Fruit fly (Drosophila melanogaster) whole organism, embryonic: Measurements from ENCODE around the gene TwdlE.

ENCODE experiments used
- Antp ChIP-seq: fragments of 200-800 bp; sonication (Bioruptor generic); optimal IDR thresholded peaks from 3 replicates; lab custom pipeline; 2016; ENCODE audit warnings: missing biosample characterization, missing genetic modification characterization
- CG10147 ChIP-seq: fragments of 200-800 bp; sonication (Bioruptor generic); optimal IDR thresholded peaks from 2 replicates; lab custom pipeline; 2019; ENCODE audit warnings: missing biosample characterization, mild to moderate bottlenecking, missing genetic modification characterization, moderate library complexity
- CG11093 ChIP-seq: fragments of 200-800 bp; sonication (Bioruptor generic); IDR thresholded peaks from 3 replicates; pipeline ENCODE4 v1.3.6; 2022; ENCODE audit warnings: missing biosample characterization, missing genetic modification characterization
- CG31224 ChIP-seq: fragments of 200-800 bp; sonication (Bioruptor generic); IDR thresholded peaks from 2 replicates; pipeline ENCODE4 v1.3.6; 2022; ENCODE audit warnings: missing biosample characterization, missing genetic modification characterization
- CG33557 ChIP-seq: fragments of 200-800 bp; sonication (Bioruptor generic); optimal IDR thresholded peaks from 2 replicates; lab custom pipeline; 2019; ENCODE audit warnings: missing biosample characterization, mild to moderate bottlenecking, missing genetic modification characterization, moderate library complexity
- CG34224 ChIP-seq: fragments of 200-800 bp; sonication (Bioruptor generic); IDR thresholded peaks from 3 replicates; pipeline ENCODE4 v1.3.6; 2022; ENCODE audit warnings: missing biosample characterization, missing genetic modification characterization; ENCODE audit not compliant: partially characterized antibody
- CG4328 ChIP-seq: fragments of 200-800 bp; sonication (Bioruptor generic); optimal IDR thresholded peaks from 3 replicates; lab custom pipeline; 2017; ENCODE audit warnings: missing biosample characterization, missing genetic modification reagents, missing genetic modification characterization
- CG8478 ChIP-seq: fragments of >200 bp; optimal IDR thresholded peaks from 2 replicates; lab custom pipeline; 2018
- CHES-1-like ChIP-seq: fragments of 200-800 bp; sonication (Bioruptor generic); optimal IDR thresholded peaks from 2 replicates; lab custom pipeline; 2016; ENCODE audit warnings: missing biosample characterization, missing genetic modification characterization
- Dbx ChIP-seq: fragments of 200-800 bp; sonication (Bioruptor generic); IDR thresholded peaks from 3 replicates; pipeline ENCODE4 v1.3.6; 2022; ENCODE audit warnings: missing biosample characterization, missing genetic modification characterization
- Deaf1 ChIP-seq: fragments of 200-800 bp; optimal IDR thresholded peaks from 3 replicates; lab custom pipeline; 2019; ENCODE audit warnings: missing biosample characterization, mild to moderate bottlenecking, missing genetic modification characterization, moderate library complexity
- Dek ChIP-seq: fragments of 200-800 bp; sonication (Bioruptor generic); optimal IDR thresholded peaks from 3 replicates; lab custom pipeline; 2019; ENCODE audit warnings: missing biosample characterization, mild to moderate bottlenecking, missing genetic modification characterization, moderate library complexity
- Doc3 ChIP-seq: fragments of 200-800 bp; sonication (Bioruptor generic); IDR thresholded peaks from 3 replicates; pipeline ENCODE4 v1.3.6; 2022; ENCODE audit warnings: missing biosample characterization, missing genetic modification characterization; ENCODE audit not compliant: partially characterized antibody
- Dp ChIP-seq: fragments of 200-800 bp; sonication (Bioruptor generic); optimal IDR thresholded peaks from 2 replicates; lab custom pipeline; 2018; ENCODE audit warnings: missing biosample characterization, mild to moderate bottlenecking, missing genetic modification characterization, moderate library complexity
- Dref ChIP-seq: fragments of 200-800 bp; sonication (Bioruptor generic); IDR thresholded peaks from 2 replicates; pipeline ENCODE4 v1.3.6; 2022; ENCODE audit warnings: missing biosample characterization, missing genetic modification characterization
- E2f1 ChIP-seq: fragments of 200-800 bp; sonication (Bioruptor generic); IDR thresholded peaks from 2 replicates; pipeline ENCODE4 v1.3.6; 2022; ENCODE audit warnings: missing biosample characterization, missing genetic modification characterization
- Ets97D ChIP-seq: fragments of 200-800 bp; sonication (Bioruptor generic); optimal IDR thresholded peaks from 3 replicates; lab custom pipeline; 2016; ENCODE audit warnings: missing biosample characterization, missing genetic modification characterization
- Hsf ChIP-seq: fragments of 200-800 bp; sonication (Bioruptor generic); optimal IDR thresholded peaks from 3 replicates; lab custom pipeline; 2016; ENCODE audit warnings: missing biosample characterization, missing genetic modification characterization
- MBD-R2 ChIP-seq: fragments of 200-800 bp; sonication (Bioruptor generic); IDR thresholded peaks from 2 replicates; pipeline ENCODE4 v1.3.6; 2022; ENCODE audit warnings: missing biosample characterization, missing genetic modification characterization
- NFAT ChIP-seq: fragments of 200-800 bp; sonication (Bioruptor generic); IDR thresholded peaks from 2 replicates; pipeline ENCODE4 v1.3.6; 2022; ENCODE audit warnings: missing biosample characterization, missing genetic modification characterization
- Sox102F ChIP-seq: fragments of 200-800 bp; sonication (Bioruptor generic); optimal IDR thresholded peaks from 2 replicates; lab custom pipeline; 2018; ENCODE audit warnings: missing biosample characterization, mild to moderate bottlenecking, missing genetic modification characterization, moderate library complexity
- TFAM ChIP-seq: fragments of 200-800 bp; sonication (Bioruptor generic); optimal IDR thresholded peaks from 2 replicates; lab custom pipeline; 2017; ENCODE audit warnings: missing biosample characterization, missing genetic modification characterization, inconsistent platforms
- YL-1 ChIP-seq: fragments of 200-800 bp; sonication (Bioruptor generic); optimal IDR thresholded peaks from 3 replicates; lab custom pipeline; 2017; ENCODE audit warnings: missing biosample characterization, mild to moderate bottlenecking, missing genetic modification characterization
- ara ChIP-seq: fragments of 200-800 bp; sonication (Bioruptor generic); IDR thresholded peaks from 2 replicates; pipeline ENCODE4 v1.3.6; 2022; ENCODE audit warnings: missing biosample characterization, missing genetic modification characterization
- bbx ChIP-seq: fragments of 200-800 bp; sonication (Bioruptor generic); IDR thresholded peaks from 2 replicates; pipeline ENCODE4 v1.3.6; 2022; ENCODE audit warnings: missing biosample characterization, missing genetic modification characterization; ENCODE audit not compliant: partially characterized antibody
- btn ChIP-seq: fragments of 200-800 bp; sonication (Bioruptor generic); optimal IDR thresholded peaks from 2 replicates; lab custom pipeline; 2016; ENCODE audit warnings: missing biosample characterization, missing genetic modification characterization
- dmrt11E ChIP-seq: fragments of 200-800 bp; sonication (Bioruptor generic); optimal IDR thresholded peaks from 3 replicates; lab custom pipeline; 2018; ENCODE audit warnings: missing biosample characterization, mild to moderate bottlenecking, missing genetic modification characterization, moderate library complexity
- dpn ChIP-seq, 2 experiments: fragments of 200-800 bp; sonication (Bioruptor generic); optimal IDR thresholded peaks; 3 replicates each; lab custom pipeline; 2016; ENCODE audit warnings: missing biosample characterization in 2 of 2, missing genetic modification characterization in 2 of 2
- emc ChIP-seq: fragments of 200-800 bp; sonication (Bioruptor generic); optimal IDR thresholded peaks from 2 replicates; lab custom pipeline; 2016; ENCODE audit warnings: missing biosample characterization, missing genetic modification characterization
- ems ChIP-seq: fragments of 200-800 bp; sonication (Bioruptor generic); optimal IDR thresholded peaks from 3 replicates; lab custom pipeline; 2016; ENCODE audit warnings: missing biosample characterization, missing genetic modification characterization
- grau ChIP-seq: fragments of 200-800 bp; optimal IDR thresholded peaks from 3 replicates; lab custom pipeline; 2019; ENCODE audit warnings: missing biosample characterization, mild to moderate bottlenecking, missing genetic modification characterization, moderate library complexity
- inv ChIP-seq: fragments of 200-800 bp; sonication (Bioruptor generic); IDR thresholded peaks from 2 replicates; pipeline ENCODE4 v1.3.6; 2022; ENCODE audit warnings: missing biosample characterization, missing genetic modification characterization; ENCODE audit not compliant: partially characterized antibody
- jigr1 ChIP-seq: fragments of 200-800 bp; sonication (Bioruptor generic); IDR thresholded peaks from 3 replicates; pipeline ENCODE4 v1.3.6; 2022; ENCODE audit warnings: missing biosample characterization, missing genetic modification characterization
- jing ChIP-seq: fragments of 200-800 bp; sonication (Bioruptor generic); optimal IDR thresholded peaks from 2 replicates; lab custom pipeline; 2018; ENCODE audit warnings: missing biosample characterization, mild to moderate bottlenecking, missing genetic modification characterization
- kni ChIP-seq: fragments of 200-800 bp; sonication (Bioruptor generic); optimal IDR thresholded peaks from 3 replicates; lab custom pipeline; 2017; ENCODE audit warnings: mild to moderate bottlenecking, missing biosample characterization, missing genetic modification reagents, missing genetic modification characterization
- knrl ChIP-seq: fragments of 200-800 bp; sonication (Bioruptor generic); IDR thresholded peaks from 3 replicates; pipeline ENCODE4 v1.3.6; 2022; ENCODE audit warnings: missing biosample characterization, missing genetic modification characterization; ENCODE audit not compliant: partially characterized antibody
- lbe ChIP-seq: fragments of 200-800 bp; sonication (Bioruptor generic); optimal IDR thresholded peaks from 2 replicates; lab custom pipeline; 2016; ENCODE audit warnings: missing biosample characterization, mild to moderate bottlenecking, missing genetic modification characterization
- mld ChIP-seq: fragments of 200-800 bp; sonication (Bioruptor generic); IDR thresholded peaks from 3 replicates; pipeline ENCODE4 v1.3.6; 2022; ENCODE audit warnings: missing biosample characterization, missing genetic modification characterization; ENCODE audit not compliant: partially characterized antibody
- nerfin-2 ChIP-seq: fragments of 200-800 bp; sonication (Bioruptor generic); IDR thresholded peaks from 2 replicates; pipeline ENCODE4 v1.3.6; 2022; ENCODE audit warnings: missing biosample characterization, missing genetic modification characterization; ENCODE audit not compliant: partially characterized antibody
- nmo ChIP-seq: fragments of 200-800 bp; sonication (Bioruptor generic); optimal IDR thresholded peaks from 2 replicates; lab custom pipeline; 2018; ENCODE audit warnings: missing biosample characterization, mild to moderate bottlenecking, missing genetic modification characterization, moderate library complexity
- odd ChIP-seq: fragments of 200-800 bp; sonication (Bioruptor generic); optimal IDR thresholded peaks from 2 replicates; lab custom pipeline; 2017; ENCODE audit warnings: missing biosample characterization, mild to moderate bottlenecking, missing genetic modification characterization
- peb ChIP-seq: fragments of 200-800 bp; sonication (Bioruptor generic); IDR thresholded peaks from 2 replicates; pipeline ENCODE4 v1.3.6; 2022; ENCODE audit warnings: missing biosample characterization, missing genetic modification characterization
- prd ChIP-seq, 3 experiments: fragments of >200 bp in 2 of 3; fragments of 200-800 bp in 1 of 3; sonication (Bioruptor generic) in 1 of 3; optimal IDR thresholded peaks in 2 of 3; IDR thresholded peaks in 1 of 3; 2 replicates in 2 of 3; 3 replicates in 1 of 3; pipeline versions ENCODE4 v1.3.6 to Lab custom; 2017 to 2022; ENCODE audit warnings: missing biosample characterization in 1 of 3, missing genetic modification characterization in 1 of 3
- row ChIP-seq: fragments of 200-800 bp; sonication (Bioruptor generic); IDR thresholded peaks from 3 replicates; pipeline ENCODE4 v1.3.6; 2022; ENCODE audit warnings: missing biosample characterization, missing genetic modification characterization
- schlank ChIP-seq: fragments of 200-800 bp; sonication (Bioruptor generic); optimal IDR thresholded peaks from 2 replicates; lab custom pipeline; 2018; ENCODE audit warnings: missing biosample characterization, mild to moderate bottlenecking, missing genetic modification characterization
- sd ChIP-seq: fragments of 200-800 bp; sonication (Bioruptor generic); optimal IDR thresholded peaks from 3 replicates; lab custom pipeline; 2018; ENCODE audit warnings: missing biosample characterization, mild to moderate bottlenecking, missing genetic modification characterization, moderate library complexity
- slou ChIP-seq: fragments of 200-800 bp; sonication (Bioruptor generic); optimal IDR thresholded peaks from 3 replicates; lab custom pipeline; 2016; ENCODE audit warnings: missing biosample characterization, missing genetic modification characterization
- toy ChIP-seq: fragments of 200-800 bp; sonication (Bioruptor generic); IDR thresholded peaks from 2 replicates; pipeline ENCODE4 v1.3.6; 2022; ENCODE audit warnings: missing biosample characterization, missing genetic modification characterization
- trem ChIP-seq: fragments of 200-800 bp; optimal IDR thresholded peaks from 3 replicates; lab custom pipeline; 2019; ENCODE audit warnings: missing biosample characterization, mild to moderate bottlenecking, missing genetic modification characterization, moderate library complexity
- zf30C ChIP-seq: fragments of 200-800 bp; sonication (Bioruptor generic); optimal IDR thresholded peaks from 3 replicates; lab custom pipeline; 2018; ENCODE audit warnings: missing biosample characterization, mild to moderate bottlenecking, missing genetic modification characterization

The TwdlE gene

DNA sequence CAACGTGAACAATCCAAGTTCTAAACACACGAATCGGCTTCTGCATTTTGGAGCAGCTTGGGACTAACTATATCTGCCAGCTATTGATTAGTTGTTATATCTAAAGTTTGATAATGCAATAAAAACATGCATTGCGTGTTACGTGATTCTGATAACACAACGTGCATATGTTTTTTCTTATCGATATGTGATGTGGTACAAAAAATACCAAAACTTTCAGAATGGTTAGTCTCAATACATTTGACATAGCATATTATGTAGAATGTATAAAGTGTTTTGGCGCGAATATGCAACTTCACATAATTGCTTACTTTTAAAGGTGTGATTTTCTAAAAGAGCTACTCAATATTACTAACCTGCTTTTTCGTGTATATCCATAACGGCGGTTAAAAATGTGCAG, 25.3 kb upstream of the TwdlE start (continued):
- TF ChIP-seq Dp = peak; percentile 71
- TF ChIP-seq Sox102F (GFP tag; lab: Kevin White, UChicago) = no peak
- peak; percentile 71 for TF ChIP-seq Dref (GFP tag; lab: Robert Waterston, UW)
- TF ChIP-seq knrl = peak; percentile 74
- no peak for TF ChIP-seq peb (GFP tag; lab: Robert Waterston, UW)
- TF ChIP-seq YL-1 (GFP tag; lab: Kevin White, UChicago) = peak; percentile 12
- peak; percentile 80 for TF ChIP-seq bbx (GFP tag; lab: Robert Waterston, UW)
- no peak for TF ChIP-seq emc (GFP tag; lab: Kevin White, UChicago)
- 0 out of 3 replicates have a peak, but pooled peaks have one; percentile 38 for TF ChIP-seq mld
- peak; percentile 4 for TF ChIP-seq trem (tag; lab: Kevin White, UChicago)
- TF ChIP-seq CG34224 (GFP tag; lab: Robert Waterston, UW) = peak; percentile 72
- no peak for TF ChIP-seq Dek
- TF ChIP-seq inv (GFP tag; lab: Robert Waterston, UW) = peak; percentile 62

DNA sequence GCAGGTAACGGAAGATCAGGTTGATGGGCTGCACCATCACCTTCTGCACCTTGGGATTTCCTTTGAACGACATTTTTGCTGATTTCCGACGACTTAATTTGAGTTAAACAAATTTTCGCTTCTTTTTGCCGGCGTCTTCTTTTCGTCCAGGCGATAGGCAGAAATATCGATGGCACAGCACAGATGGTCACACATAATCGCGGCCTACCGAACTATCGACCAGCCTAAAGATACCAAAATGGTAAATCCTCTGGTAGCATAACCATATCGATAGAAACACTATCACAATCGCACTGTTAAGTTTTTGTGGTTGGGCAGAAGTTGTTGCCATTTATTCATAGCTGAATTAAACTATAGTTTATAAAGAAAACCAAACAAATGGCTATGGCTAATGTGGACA, 24.6 kb upstream of the TwdlE start, which contains the start of the genes SmE and CG34132:
SmE (minus strand) TSS at position 180 of the 400 bp plus-strand sequence.
CG34132 (plus strand) TSS at position 233 of the 400 bp plus-strand sequence.
- no peak for TF ChIP-seq odd (GFP tag; lab: Kevin White, UChicago)
- TF ChIP-seq ems (GFP tag; lab: Kevin White, UChicago) = no peak
- peak; percentile 89 for TF ChIP-seq Doc3
- TF ChIP-seq CG33557 (GFP tag; lab: Kevin White, UChicago) = no peak
- TF ChIP-seq CG10147 = no peak
- no peak for TF ChIP-seq CG4328
- peak; percentile 28 for TF ChIP-seq nmo (GFP tag; lab: Kevin White, UChicago)
- no peak for TF ChIP-seq zf30C (GFP tag; lab: Kevin White, UChicago)
- no peak for TF ChIP-seq Antp (GFP tag; lab: Kevin White, UChicago)
- no peak for TF ChIP-seq CG11093 (GFP tag; lab: Robert Waterston, UW)
- no peak for TF ChIP-seq CG8478 (lab: Kevin White, UChicago)
- TF ChIP-seq toy = no peak
- TF ChIP-seq TFAM = no peak
- TF ChIP-seq dpn (GFP tag; optimal IDR thresholded peaks at IDR 0.05; lab: Kevin White, UChicago) = peak in 1 of 2 experiments; percentile 3
- TF ChIP-seq MBD-R2 (GFP tag; lab: Robert Waterston, UW) = peak; percentile 84
- no peak for TF ChIP-seq jigr1
- no peak for TF ChIP-seq Deaf1 (tag; lab: Kevin White, UChicago)
- TF ChIP-seq Dbx (GFP tag; lab: Robert Waterston, UW) = no peak
- peak; percentile 36 for TF ChIP-seq YL-1 (GFP tag; lab: Kevin White, UChicago)
- TF ChIP-seq jing = no peak
- TF ChIP-seq dmrt11E (tag; lab: Kevin White, UChicago) = no peak
- no peak for TF ChIP-seq Hsf (GFP tag; lab: Kevin White, UChicago)
- no peak for TF ChIP-seq ara (GFP tag; lab: Robert Waterston, UW)
- TF ChIP-seq Ets97D = peak; percentile 26
- TF ChIP-seq btn (GFP tag; lab: Kevin White, UChicago) = no peak
- TF ChIP-seq NFAT (GFP tag; lab: Robert Waterston, UW) = 0 out of 2 replicates have a peak, but pooled peaks have one; percentile 16
- TF ChIP-seq E2f1 (GFP tag; lab: Robert Waterston, UW) = no peak
- TF ChIP-seq lbe (GFP tag; lab: Kevin White, UChicago) = no peak
- TF ChIP-seq schlank (tag; lab: Kevin White, UChicago) = no peak
- peak; percentile 34; the same call in 1 of the 3 replicates for TF ChIP-seq row (GFP tag; lab: Robert Waterston, UW)
- no peak for TF ChIP-seq kni (GFP tag; lab: Kevin White, UChicago)
- no peak for TF ChIP-seq grau (tag; lab: Kevin White, UChicago)
- TF ChIP-seq peb (GFP tag; lab: Robert Waterston, UW) = no peak
- no peak for TF ChIP-seq prd (optimal IDR thresholded peaks at IDR 0.05; lab: Kevin White, UChicago)
- TF ChIP-seq prd (GFP tag; IDR thresholded peaks at IDR 0.05; lab: Robert Waterston, UW) = no peak
- peak; percentile 37 for TF ChIP-seq CHES-1-like (GFP tag; lab: Kevin White, UChicago)
- peak; percentile 91 for TF ChIP-seq nerfin-2
- TF ChIP-seq slou (GFP tag; lab: Kevin White, UChicago) = no peak
- TF ChIP-seq CG31224 (GFP tag; lab: Robert Waterston, UW) = no peak
- TF ChIP-seq sd = no peak
